Worm (Caenorhabditis elegans) whole organism, L4/young adult: ENCODE results near the gene acc-1.

Source experiments
- W03F9.2 ChIP-seq: fragments of 150-350 bp; optimal IDR thresholded peaks from 2 replicates; lab custom pipeline; 2014; ENCODE audit warnings: missing biosample characterization, missing genetic modification characterization
- him-1 ChIP-seq: sonication (generic microtip); optimal IDR thresholded peaks from 2 replicates; lab custom pipeline; 2016; ENCODE audit warnings: missing genotype, missing genetic modification reagents, missing genetic modification characterization, missing compliant biosample characterization

DNA sequence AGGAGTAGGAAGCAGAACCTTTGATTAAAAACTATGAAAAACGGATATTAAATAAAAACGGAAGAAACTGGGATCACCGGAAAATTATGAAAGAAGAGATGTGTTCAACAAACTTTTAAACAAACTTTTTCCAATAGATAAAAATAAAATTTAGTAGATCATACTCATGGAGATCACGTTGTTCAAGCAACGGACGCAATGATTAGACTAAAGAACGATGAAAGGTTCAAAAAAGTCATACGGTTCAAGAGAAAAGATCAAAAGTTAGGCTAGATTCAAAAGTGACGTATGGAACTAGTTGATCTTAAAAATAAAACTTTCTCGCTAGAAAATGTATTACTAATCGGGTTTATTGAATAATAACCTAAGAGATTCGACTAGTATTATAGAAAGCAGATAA is 25.8 kb upstream of the acc-1 start:
- no peak for TF ChIP-seq W03F9.2 (tag; lab: Kevin White, UChicago)
- no peak for TF ChIP-seq him-1
